Fruit fly (Drosophila melanogaster) whole organism, wandering third instar larva: Measurements from ENCODE around the gene L2HGDH.

Source experiments
- Abd-B ChIP-seq: fragments of >200 bp; optimal IDR thresholded peaks from 2 replicates; lab custom pipeline; 2017; ENCODE audit warnings: missing biosample characterization, missing genetic modification characterization
- CG32264 ChIP-seq: fragments of 200-800 bp; sonication (Bioruptor generic); optimal IDR thresholded peaks from 2 replicates; lab custom pipeline; 2016; ENCODE audit warnings: missing biosample characterization, missing genetic modification characterization
- CG9705 ChIP-seq: fragments of 200-800 bp; sonication (Bioruptor generic); optimal IDR thresholded peaks from 2 replicates; lab custom pipeline; 2018; ENCODE audit warnings: missing biosample characterization, mild to moderate bottlenecking, missing genetic modification characterization
- CrebA ChIP-seq: fragments of 200-800 bp; sonication (Bioruptor generic); optimal IDR thresholded peaks from 2 replicates; lab custom pipeline; 2016; ENCODE audit warnings: missing biosample characterization, mild to moderate bottlenecking, missing genetic modification characterization, borderline replicate concordance
- Dfd ChIP-seq: fragments of >200 bp; optimal IDR thresholded peaks from 2 replicates; lab custom pipeline; 2017; ENCODE audit warnings: missing biosample characterization, missing genetic modification characterization
- Dif ChIP-seq: fragments of 200-275, 200-300 bp; sonication (Bioruptor generic); optimal IDR thresholded peaks from 2 replicates; lab custom pipeline; 2018; ENCODE audit warnings: missing biosample characterization, missing genetic modification characterization; ENCODE audit not compliant: partially characterized antibody
- GATAd ChIP-seq: sonication (Bioruptor generic); optimal IDR thresholded peaks from 2 replicates; lab custom pipeline; 2016; ENCODE audit warnings: missing biosample characterization, missing genetic modification characterization
- HLH106 ChIP-seq: fragments of 200-800 bp; optimal IDR thresholded peaks from 3 replicates; lab custom pipeline; 2019; ENCODE audit warnings: missing biosample characterization, mild to moderate bottlenecking, missing genetic modification characterization, moderate library complexity
- Hnf4 ChIP-seq: fragments of 200-800 bp; sonication (Bioruptor generic); optimal IDR thresholded peaks from 2 replicates; lab custom pipeline; 2016; ENCODE audit warnings: missing biosample characterization, mild to moderate bottlenecking, missing genetic modification characterization
- Hr83 ChIP-seq: fragments of 200-300 bp; sonication (Bioruptor generic); optimal IDR thresholded peaks from 2 replicates; lab custom pipeline; 2016; ENCODE audit warnings: missing biosample characterization, mild to moderate bottlenecking, missing genetic modification characterization, moderate library complexity; ENCODE audit not compliant: poor library complexity, severe bottlenecking
- Jra ChIP-seq: sonication (Bioruptor generic); optimal IDR thresholded peaks from 2 replicates; lab custom pipeline; 2016; ENCODE audit warnings: missing biosample characterization, missing genetic modification characterization
- Mio ChIP-seq: sonication (Bioruptor generic); optimal IDR thresholded peaks from 2 replicates; lab custom pipeline; 2016; ENCODE audit warnings: missing biosample characterization, missing genetic modification characterization
- N ChIP-seq: fragments of >200 bp; optimal IDR thresholded peaks from 2 replicates; lab custom pipeline; 2018; ENCODE audit warnings: missing biosample characterization, missing external identifiers, missing genetic modification characterization
- OdsH ChIP-seq: fragments of 200-800 bp; sonication (Bioruptor generic); optimal IDR thresholded peaks from 2 replicates; lab custom pipeline; 2016; ENCODE audit warnings: missing biosample characterization, mild to moderate bottlenecking, missing genetic modification characterization
- Rel ChIP-seq, 2 experiments: fragments of 200-800 bp; sonication (Bioruptor generic) in 1 of 2; optimal IDR thresholded peaks; 2 replicates in 1 of 2; 3 replicates in 1 of 2; lab custom pipeline; 2016 to 2019; ENCODE audit warnings: mild to moderate bottlenecking in 2 of 2, missing biosample characterization in 2 of 2, missing genetic modification characterization in 2 of 2, moderate library complexity in 1 of 2
- Sp1 ChIP-seq: fragments of 200-800 bp; sonication (Bioruptor generic); optimal IDR thresholded peaks from 3 replicates; lab custom pipeline; 2019; ENCODE audit warnings: missing biosample characterization, mild to moderate bottlenecking, missing genetic modification characterization, moderate library complexity
- Vsx2 ChIP-seq: fragments of 200-300, 225-300 bp; sonication (Bioruptor generic); optimal IDR thresholded peaks from 2 replicates; lab custom pipeline; 2018; ENCODE audit warnings: missing biosample characterization, missing genetic modification characterization; ENCODE audit not compliant: partially characterized antibody
- br ChIP-seq: fragments of 200-800 bp; sonication (Bioruptor generic); optimal IDR thresholded peaks from 2 replicates; lab custom pipeline; 2016; ENCODE audit warnings: missing biosample characterization, missing genetic modification characterization
- brk ChIP-seq: fragments of 200-800 bp; sonication (Bioruptor generic); optimal IDR thresholded peaks from 2 replicates; lab custom pipeline; 2016; ENCODE audit warnings: missing biosample characterization, mild to moderate bottlenecking, missing genetic modification characterization
- dmrt93B ChIP-seq: fragments of 200-800 bp; sonication (Bioruptor generic); optimal IDR thresholded peaks from 2 replicates; lab custom pipeline; 2018; ENCODE audit warnings: missing biosample characterization, mild to moderate bottlenecking, missing genetic modification characterization
- dsf ChIP-seq: sonication (Bioruptor generic); optimal IDR thresholded peaks from 2 replicates; lab custom pipeline; 2016; ENCODE audit warnings: missing biosample characterization, missing genetic modification characterization, borderline replicate concordance
- ey ChIP-seq: fragments of 200-800 bp; sonication (Bioruptor generic); optimal IDR thresholded peaks from 2 replicates; lab custom pipeline; 2016; ENCODE audit warnings: missing biosample characterization, missing genetic modification characterization
- foxo ChIP-seq, 2 experiments: fragments of 200-800 bp; sonication (Bioruptor generic); optimal IDR thresholded peaks; 2 replicates in 1 of 2; 3 replicates in 1 of 2; lab custom pipeline; 2016 to 2017; ENCODE audit warnings: missing biosample characterization in 2 of 2, missing genetic modification characterization in 2 of 2
- fru ChIP-seq: fragments of 200-800 bp; sonication (Bioruptor generic); optimal IDR thresholded peaks from 3 replicates; lab custom pipeline; 2016; ENCODE audit warnings: missing biosample characterization, mild to moderate bottlenecking, missing genetic modification characterization
- h ChIP-seq: fragments of 200-800 bp; sonication (Bioruptor generic); optimal IDR thresholded peaks from 3 replicates; lab custom pipeline; 2016; ENCODE audit warnings: missing biosample characterization, mild to moderate bottlenecking, missing genetic modification characterization
- jim ChIP-seq: fragments of 175-275, 200-325 bp; sonication (Bioruptor generic); optimal IDR thresholded peaks from 2 replicates; lab custom pipeline; 2016; ENCODE audit warnings: missing biosample characterization, mild to moderate bottlenecking, missing genetic modification characterization
- lola ChIP-seq: fragments of >200 bp; optimal IDR thresholded peaks from 2 replicates; lab custom pipeline; 2017; ENCODE audit warnings: missing biosample characterization, missing genetic modification characterization
- psq ChIP-seq: fragments of 200-800 bp; sonication (Bioruptor generic); optimal IDR thresholded peaks from 3 replicates; lab custom pipeline; 2017; ENCODE audit warnings: missing biosample characterization, mild to moderate bottlenecking, missing genetic modification characterization, moderate library complexity
- rgr ChIP-seq: fragments of 200-800 bp; sonication (Bioruptor generic); optimal IDR thresholded peaks from 3 replicates; lab custom pipeline; 2016; ENCODE audit warnings: missing biosample characterization, mild to moderate bottlenecking, missing genetic modification characterization
- sage ChIP-seq: fragments of 200-800 bp; sonication (Bioruptor generic); optimal IDR thresholded peaks from 2 replicates; lab custom pipeline; 2016; ENCODE audit warnings: missing biosample characterization, mild to moderate bottlenecking, missing genetic modification characterization
- sv ChIP-seq: fragments of 200-800 bp; sonication (Bioruptor generic); optimal IDR thresholded peaks from 3 replicates; lab custom pipeline; 2016; ENCODE audit warnings: missing biosample characterization, missing genetic modification characterization
- tai ChIP-seq: sonication (Bioruptor generic); optimal IDR thresholded peaks from 2 replicates; lab custom pipeline; 2016; ENCODE audit warnings: missing biosample characterization, missing genetic modification characterization
- usp ChIP-seq: fragments of >200 bp; optimal IDR thresholded peaks from 2 replicates; lab custom pipeline; 2017; ENCODE audit warnings: missing biosample characterization, missing genetic modification characterization
- woc ChIP-seq: sonication (Bioruptor generic); optimal IDR thresholded peaks from 2 replicates; lab custom pipeline; 2016; ENCODE audit warnings: missing biosample characterization, mild to moderate bottlenecking, missing genetic modification characterization

The L2HGDH gene

dm6 chr2L:18974063-18974779 is at the start of gene L2HGDH, which contains the start of gene CG10431:
Gene L2HGDH, minus strand, starts transcription at chr2L:18974448.
Gene CG10431, plus strand, starts transcription at chr2L:18974710.
- peak in 1 of 2 experiments; percentile 81 for TF ChIP-seq foxo (GFP tag; optimal IDR thresholded peaks at IDR 0.05; lab: Kevin White, UChicago)
- peak; percentile 78 for TF ChIP-seq OdsH (GFP tag; lab: Kevin White, UChicago)
- TF ChIP-seq GATAd (GFP tag; lab: Kevin White, UChicago), result peak; percentile 64
- TF ChIP-seq HLH106 (tag; lab: Kevin White, UChicago), result peak; percentile 80
- TF ChIP-seq N, result no peak
- TF ChIP-seq Dif (GFP tag; lab: Kevin White, UChicago), result peak; percentile 60
- TF ChIP-seq Hnf4, result peak; percentile 77
- TF ChIP-seq tai, result no peak
- TF ChIP-seq rgr (GFP tag; lab: Kevin White, UChicago), result peak; percentile 76
- TF ChIP-seq h, result peak; percentile 83
- TF ChIP-seq CG32264 (GFP tag; lab: Kevin White, UChicago), result peak; percentile 20
- peak; percentile 79 for TF ChIP-seq Jra (GFP tag; lab: Kevin White, UChicago)
- peak; percentile 24 for TF ChIP-seq sage (GFP tag; lab: Kevin White, UChicago)
- TF ChIP-seq Vsx2, result no peak
- peak; percentile 22 for TF ChIP-seq Hr83
- peak; percentile 71 for TF ChIP-seq br (GFP tag; lab: Kevin White, UChicago)
- peak; percentile 57 for TF ChIP-seq woc
- peak; percentile 85 for TF ChIP-seq Sp1 (GFP tag; lab: Kevin White, UChicago)
- TF ChIP-seq psq (GFP tag; lab: Kevin White, UChicago), result peak; percentile 57
- no peak for TF ChIP-seq Rel (GFP tag; optimal IDR thresholded peaks at IDR 0.05; lab: Kevin White, UChicago)
- TF ChIP-seq Rel (tag; optimal IDR thresholded peaks at IDR 0.05; lab: Kevin White, UChicago), result peak; percentile 57
- peak; percentile 69 for TF ChIP-seq CG9705
- TF ChIP-seq dsf (GFP tag; lab: Kevin White, UChicago), result peak; percentile 32
- no peak for TF ChIP-seq lola (GFP tag; lab: Kevin White, UChicago)
- TF ChIP-seq ey, result peak; percentile 52
- peak; percentile 48 for TF ChIP-seq sv
- TF ChIP-seq brk (GFP tag; lab: Kevin White, UChicago), result no peak
- TF ChIP-seq fru (GFP tag; lab: Kevin White, UChicago), result peak; percentile 79
- TF ChIP-seq jim (GFP tag; lab: Kevin White, UChicago), result no peak

DNA sequence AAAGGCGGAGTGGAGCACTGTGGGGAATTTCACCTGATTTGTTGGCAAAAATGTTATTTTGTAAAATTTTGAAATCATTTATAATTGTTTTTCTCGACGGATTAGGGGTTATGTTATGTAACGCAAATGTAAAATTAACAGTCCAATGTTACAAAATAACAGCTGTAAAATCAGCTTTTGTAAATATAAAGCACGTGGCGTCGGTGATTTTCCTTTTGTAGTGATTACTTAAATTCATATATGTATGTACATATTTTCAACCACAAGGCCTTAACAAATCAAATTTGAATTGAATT is 47.9 kb upstream of the L2HGDH start, which contains the start of gene CG15172:
Gene CG15172 (plus strand): TSS at position 197 of the 296 bp plus-strand sequence.
- TF ChIP-seq Abd-B, result no peak
- TF ChIP-seq GATAd (GFP tag; lab: Kevin White, UChicago), result no peak
- no peak for TF ChIP-seq psq (GFP tag; lab: Kevin White, UChicago)
- TF ChIP-seq Hnf4, result no peak
- no peak for TF ChIP-seq HLH106 (tag; lab: Kevin White, UChicago)
- TF ChIP-seq usp (GFP tag; lab: Kevin White, UChicago), result no peak
- TF ChIP-seq fru (GFP tag; lab: Kevin White, UChicago), result no peak
- TF ChIP-seq foxo (GFP tag; optimal IDR thresholded peaks at IDR 0.05; lab: Kevin White, UChicago), result no peak
- no peak for TF ChIP-seq rgr (GFP tag; lab: Kevin White, UChicago)
- no peak for TF ChIP-seq OdsH (GFP tag; lab: Kevin White, UChicago)
- no peak for TF ChIP-seq Mio (GFP tag; lab: Kevin White, UChicago)
- no peak for TF ChIP-seq Vsx2
- no peak for TF ChIP-seq jim (GFP tag; lab: Kevin White, UChicago)

- TF ChIP-seq Rel (GFP tag; optimal IDR thresholded peaks at IDR 0.05; lab: Kevin White, UChicago), result peak; percentile 43
- peak; percentile 49 for TF ChIP-seq Rel (tag; optimal IDR thresholded peaks at IDR 0.05; lab: Kevin White, UChicago)
- TF ChIP-seq psq (GFP tag; lab: Kevin White, UChicago), result peak; percentile 64
- peak; percentile 16 for TF ChIP-seq Hnf4
- no peak for TF ChIP-seq Dfd (GFP tag; lab: Kevin White, UChicago)
- peak; percentile 16 for TF ChIP-seq brk (GFP tag; lab: Kevin White, UChicago)
- TF ChIP-seq woc, result peak; percentile 64
- no peak for TF ChIP-seq Dif (GFP tag; lab: Kevin White, UChicago)
- TF ChIP-seq foxo (GFP tag; optimal IDR thresholded peaks at IDR 0.05; lab: Kevin White, UChicago), result peak in 1 of 2 experiments; percentile 87
- TF ChIP-seq br (GFP tag; lab: Kevin White, UChicago), result peak; percentile 73
- TF ChIP-seq N, result no peak
- no peak for TF ChIP-seq dsf (GFP tag; lab: Kevin White, UChicago)
- peak; percentile 75 for TF ChIP-seq dmrt93B
- TF ChIP-seq rgr (GFP tag; lab: Kevin White, UChicago), result peak; percentile 76
- peak; percentile 50 for TF ChIP-seq sv
- no peak for TF ChIP-seq GATAd (GFP tag; lab: Kevin White, UChicago)
- peak; percentile 47 for TF ChIP-seq CrebA
- peak; percentile 66 for TF ChIP-seq CG9705
- TF ChIP-seq HLH106 (tag; lab: Kevin White, UChicago), result peak; percentile 85
- TF ChIP-seq ey, result peak; percentile 62
- no peak for TF ChIP-seq Vsx2
- TF ChIP-seq OdsH (GFP tag; lab: Kevin White, UChicago), result peak; percentile 81
- TF ChIP-seq Sp1 (GFP tag; lab: Kevin White, UChicago), result peak; percentile 91
- TF ChIP-seq h, result peak; percentile 87
- no peak for TF ChIP-seq Hr83
- TF ChIP-seq CG32264 (GFP tag; lab: Kevin White, UChicago), result peak; percentile 14
- TF ChIP-seq fru (GFP tag; lab: Kevin White, UChicago), result peak; percentile 82
- peak; percentile 49 for TF ChIP-seq sage (GFP tag; lab: Kevin White, UChicago)
These were observed 47.3 kb upstream of the L2HGDH start for dm6 chr2L:19021278-19022220.
